Worm (Caenorhabditis elegans) whole organism, young adult: ENCODE measurements around the gene lido-5.

ENCODE experiments used
- F49E8.2 ChIP-seq: sonication (generic microtip); optimal IDR thresholded peaks from 3 replicates; lab custom pipeline; 2017; ENCODE audit warnings: missing genetic modification characterization, mild to moderate bottlenecking, missing compliant biosample characterization, antibody characterized with exemption, moderate library complexity; ENCODE audit not compliant: insufficient read depth
- T26A5.8 ChIP-seq: sonication (generic microtip); optimal IDR thresholded peaks from 2 replicates; lab custom pipeline; 2016; ENCODE audit warnings: missing genetic modification characterization, missing compliant biosample characterization
- Y95B8A.8 ChIP-seq: fragments of 200-800 bp; sonication (Bioruptor generic); IDR thresholded peaks from 2 replicates; pipeline ENCODE4 v1.3.6; 2022; ENCODE audit warnings: missing genetic modification reagents, missing genetic modification characterization, missing compliant biosample characterization
- ZK185.1 ChIP-seq: sonication (generic microtip); optimal IDR thresholded peaks from 2 replicates; lab custom pipeline; 2016; ENCODE audit warnings: mild to moderate bottlenecking, missing genetic modification characterization, missing compliant biosample characterization; ENCODE audit not compliant: poor library complexity, severe bottlenecking
- attf-5 ChIP-seq: fragments of 200-800 bp; sonication (Bioruptor generic); optimal IDR thresholded peaks from 2 replicates; lab custom pipeline; 2018; ENCODE audit warnings: mild to moderate bottlenecking, missing genetic modification characterization, missing compliant biosample characterization
- cebp-1 ChIP-seq, 2 experiments: fragments of 200-800 bp in 1 of 2; sonication (Bioruptor generic) in 1 of 2; sonication (generic microtip) in 1 of 2; IDR thresholded peaks in 1 of 2; optimal IDR thresholded peaks in 1 of 2; 2 replicates each; pipeline versions ENCODE4 v1.3.6 to Lab custom; 2017 to 2022; ENCODE audit warnings: missing compliant biosample characterization in 2 of 2, missing genetic modification characterization in 2 of 2, mild to moderate bottlenecking in 1 of 2, missing genetic modification reagents in 1 of 2, moderate library complexity in 1 of 2
- cebp-2 ChIP-seq: fragments of 200-800 bp; sonication (Bioruptor generic); IDR thresholded peaks from 2 replicates; pipeline ENCODE4 v1.3.6; 2022; ENCODE audit warnings: missing genetic modification characterization, missing compliant biosample characterization
- ceh-58 ChIP-seq: fragments of 200-800 bp; sonication (Bioruptor generic); IDR thresholded peaks from 2 replicates; pipeline ENCODE4 v1.3.6; 2022; ENCODE audit warnings: missing genetic modification characterization, missing compliant biosample characterization
- dpff-1 ChIP-seq: sonication (generic microtip); optimal IDR thresholded peaks from 2 replicates; lab custom pipeline; 2017; ENCODE audit warnings: mild to moderate bottlenecking, missing genetic modification characterization, missing compliant biosample characterization
- gei-17 ChIP-seq: fragments of 200-800 bp; sonication (Bioruptor generic); optimal IDR thresholded peaks from 2 replicates; lab custom pipeline; 2018; ENCODE audit warnings: mild to moderate bottlenecking, missing genetic modification characterization, missing compliant biosample characterization
- hsf-1 ChIP-seq: fragments of 200-800 bp; sonication (Bioruptor generic); IDR thresholded peaks from 2 replicates; pipeline ENCODE4 v1.3.6; 2022; ENCODE audit warnings: missing genetic modification reagents, missing genetic modification characterization, missing compliant biosample characterization
- lag-1 ChIP-seq: fragments of 200-800 bp; sonication (Bioruptor generic); IDR thresholded peaks from 2 replicates; pipeline ENCODE4 v1.3.6; 2022; ENCODE audit warnings: missing genetic modification reagents, missing genetic modification characterization, missing compliant biosample characterization
- let-526 ChIP-seq: fragments of 200-800 bp; sonication (Bioruptor generic); IDR thresholded peaks from 2 replicates; pipeline ENCODE4 v1.3.6; 2022; ENCODE audit warnings: missing genetic modification reagents, missing genetic modification characterization, missing compliant biosample characterization
- let-607 ChIP-seq, 2 experiments: fragments of 200-800 bp in 1 of 2; sonication (Bioruptor generic) in 1 of 2; sonication (generic microtip) in 1 of 2; optimal IDR thresholded peaks; 2 replicates each; lab custom pipeline; 2016 to 2018; ENCODE audit warnings: mild to moderate bottlenecking in 2 of 2, missing compliant biosample characterization in 2 of 2, missing genetic modification characterization in 2 of 2, moderate library complexity in 2 of 2, missing genotype in 1 of 2
- lin-26 ChIP-seq: fragments of 200-800 bp; sonication (Bioruptor generic); IDR thresholded peaks from 2 replicates; pipeline ENCODE4 v1.3.6; 2022; ENCODE audit warnings: missing genetic modification reagents, missing genetic modification characterization, missing compliant biosample characterization
- lin-40 ChIP-seq: sonication (generic microtip); optimal IDR thresholded peaks from 2 replicates; lab custom pipeline; 2016; ENCODE audit warnings: missing genetic modification characterization, mild to moderate bottlenecking, missing compliant biosample characterization, missing genotype, missing genetic modification reagents
- lin-54 ChIP-seq: fragments of 200-800 bp; sonication (Bioruptor generic); optimal IDR thresholded peaks from 2 replicates; lab custom pipeline; 2018; ENCODE audit warnings: mild to moderate bottlenecking, missing genetic modification characterization, missing compliant biosample characterization
- madf-3 ChIP-seq: fragments of 200-800 bp; sonication (Bioruptor generic); IDR thresholded peaks from 2 replicates; pipeline ENCODE4 v1.3.6; 2022; ENCODE audit warnings: missing genetic modification reagents, missing genetic modification characterization, missing compliant biosample characterization
- nfya-2 ChIP-seq: fragments of 200-800 bp; sonication (Bioruptor generic); IDR thresholded peaks from 2 replicates; pipeline ENCODE4 v1.3.6; 2022; ENCODE audit warnings: missing genetic modification reagents, missing genetic modification characterization, missing compliant biosample characterization
- nfyb-1 ChIP-seq: fragments of 200-800 bp; sonication (Bioruptor generic); IDR thresholded peaks from 2 replicates; pipeline ENCODE4 v1.3.6; 2022; ENCODE audit warnings: missing genetic modification reagents, missing genetic modification characterization, missing compliant biosample characterization
- nhr-80 ChIP-seq: sonication (generic microtip); optimal IDR thresholded peaks from 2 replicates; lab custom pipeline; 2016; ENCODE audit warnings: missing genetic modification characterization, missing compliant biosample characterization
- nhr-90 ChIP-seq: sonication (generic microtip); optimal IDR thresholded peaks from 2 replicates; lab custom pipeline; 2016; ENCODE audit warnings: missing genotype, mild to moderate bottlenecking, missing genetic modification characterization, missing compliant biosample characterization
- snpc-1.1 ChIP-seq: sonication (generic microtip); optimal IDR thresholded peaks from 2 replicates; lab custom pipeline; 2017; ENCODE audit warnings: missing genetic modification characterization, mild to moderate bottlenecking, missing compliant biosample characterization, antibody characterized with exemption, moderate library complexity, missing genotype, missing genetic modification reagents; ENCODE audit not compliant: insufficient read depth
- snpc-3.4 ChIP-seq: sonication (generic microtip); optimal IDR thresholded peaks from 2 replicates; lab custom pipeline; 2017; ENCODE audit warnings: missing genetic modification characterization, mild to moderate bottlenecking, missing compliant biosample characterization, antibody characterized with exemption, moderate library complexity, missing genotype, missing genetic modification reagents
- zfh-2 ChIP-seq: fragments of 200-800 bp; sonication (Bioruptor generic); conservative IDR thresholded peaks from 2 replicates; pipeline ENCODE4 v1.3.6; 2022; ENCODE audit warnings: missing genetic modification reagents, missing genetic modification characterization, missing compliant biosample characterization
- ztf-25 ChIP-seq: fragments of 200-800 bp; sonication (Bioruptor generic); IDR thresholded peaks from 2 replicates; pipeline ENCODE4 v1.3.6; 2022; ENCODE audit warnings: missing genetic modification reagents, missing genetic modification characterization, missing compliant biosample characterization
- ztf-26 ChIP-seq: sonication (generic microtip); optimal IDR thresholded peaks from 2 replicates; lab custom pipeline; 2017; ENCODE audit warnings: missing genetic modification characterization, missing compliant biosample characterization

The lido-5 gene

ce11 chrX:17146545-17146944, 36.1 kb upstream of the lido-5 start:
- no peak for TF ChIP-seq snpc-3.4 (tag; lab: Kevin White, UChicago)
- TF ChIP-seq cebp-1 (GFP tag; IDR thresholded peaks at IDR 0.05; lab: Robert Waterston, UW): no peak
- peak; percentile 44 for TF ChIP-seq cebp-1 (tag; optimal IDR thresholded peaks at IDR 0.05; lab: Kevin White, UChicago)
- peak; percentile 50 for TF ChIP-seq nhr-80 (tag; lab: Kevin White, UChicago)
- TF ChIP-seq, all 124 proteins: peak for 2

- TF ChIP-seq nhr-80 (tag; lab: Kevin White, UChicago): peak; percentile 16
- no peak for TF ChIP-seq cebp-2 (GFP tag; lab: Robert Waterston, UW)
Measured at ce11 chrX:17140447-17140846, 30.0 kb upstream of the lido-5 start.

ce11 chrX:17139204-17139780, 28.8 kb upstream of the lido-5 start:
- TF ChIP-seq cebp-1 (GFP tag; IDR thresholded peaks at IDR 0.05; lab: Robert Waterston, UW) (no peak; the same call in 1 of the 2 replicates), cebp-1 (tag; optimal IDR thresholded peaks at IDR 0.05; lab: Kevin White, UChicago) (peak; percentile 70), nhr-80 (tag; lab: Kevin White, UChicago) (peak; percentile 42), hsf-1 (GFP tag; lab: Robert Waterston, UW) (peak; percentile 72; the same call in 1 of the 2 replicates), nfya-2 (GFP tag; lab: Robert Waterston, UW) (no peak), let-607 (tag; optimal IDR thresholded peaks at IDR 0.05; lab: Kevin White, UChicago) (peak in 1 of 2 experiments; percentile 40)

- TF ChIP-seq cebp-1 (GFP tag; IDR thresholded peaks at IDR 0.05; lab: Robert Waterston, UW): peak; percentile 60; the same call in 1 of the 2 replicates
- peak; percentile 85 for TF ChIP-seq cebp-1 (tag; optimal IDR thresholded peaks at IDR 0.05; lab: Kevin White, UChicago)
- TF ChIP-seq hsf-1 (GFP tag; lab: Robert Waterston, UW): no peak
- peak; percentile 36 for TF ChIP-seq nhr-80 (tag; lab: Kevin White, UChicago)
- peak; percentile 64 for TF ChIP-seq ztf-26 (tag; lab: Kevin White, UChicago)
- 0 out of 2 replicates have a peak, but pooled peaks have one; percentile 39 for TF ChIP-seq lin-26 (GFP tag; lab: Robert Waterston, UW)
- no peak for TF ChIP-seq ztf-25 (GFP tag; lab: Robert Waterston, UW)
- TF ChIP-seq lin-40 (tag; lab: Kevin White, UChicago): peak; percentile 21
Measured at ce11 chrX:17138060-17138557, 27.7 kb upstream of the lido-5 start, which contains the start of gene cnp-3. Gene cnp-3, minus strand, starts transcription at chrX:17138110.

- TF ChIP-seq lin-54 (GFP tag; lab: Kevin White, UChicago) (no peak), Y95B8A.8 (no peak), snpc-1.1 (tag; lab: Kevin White, UChicago) (no peak), let-526 (no peak), ceh-58 (GFP tag; lab: Robert Waterston, UW) (no peak), gei-17 (no peak), nhr-90 (peak; percentile 31), dpff-1 (tag; lab: Kevin White, UChicago) (no peak), attf-5 (peak; percentile 10), nfyb-1 (GFP tag; lab: Robert Waterston, UW) (0 out of 2 replicates have a peak, but pooled peaks have one; percentile 61), T26A5.8 (tag; lab: Kevin White, UChicago) (no peak), ZK185.1 (tag; lab: Kevin White, UChicago) (no peak), F49E8.2 (tag; lab: Kevin White, UChicago) (no peak), cebp-1 (GFP tag; IDR thresholded peaks at IDR 0.05; lab: Robert Waterston, UW) (no peak), cebp-1 (tag; optimal IDR thresholded peaks at IDR 0.05; lab: Kevin White, UChicago) (peak; percentile 60), nhr-80 (tag; lab: Kevin White, UChicago) (peak; percentile 64), zfh-2 (GFP tag; lab: Robert Waterston, UW) (no peak), madf-3 (no peak), lag-1 (no peak)
Measured at ce11 chrX:17135704-17136103, 25.2 kb upstream of the lido-5 start.
